Fruit fly (Drosophila melanogaster) whole organism, embryonic: Measurements from ENCODE around the gene CSN6.
A peak's percentile ranks its signal among the peaks of the same experiment; 100 is the strongest.

Experiments used
- Atf6 ChIP-seq: fragments of 200-800 bp; sonication (Bioruptor generic); IDR thresholded peaks from 2 replicates; pipeline ENCODE4 v1.3.6; 2022; ENCODE audit warnings: missing biosample characterization, missing genetic modification characterization
- BEAF-32 ChIP-seq: fragments of 200-800 bp; sonication (Bioruptor generic); optimal IDR thresholded peaks from 3 replicates; lab custom pipeline; 2017; ENCODE audit warnings: missing biosample characterization, missing genetic modification characterization, mild to moderate bottlenecking, moderate library complexity, missing genetic modification reagents
- Blimp-1 ChIP-seq: fragments of 200-800 bp; sonication (Bioruptor generic); optimal IDR thresholded peaks from 3 replicates; lab custom pipeline; 2018; ENCODE audit warnings: missing biosample characterization, missing genetic modification characterization, mild to moderate bottlenecking, moderate library complexity, missing genetic modification reagents
- CG11247 ChIP-seq: fragments of 200-800 bp; sonication (Bioruptor generic); IDR thresholded peaks from 2 replicates; pipeline ENCODE4 v1.3.6; 2022; ENCODE audit warnings: missing biosample characterization, missing genetic modification characterization
- CG12104 ChIP-seq: fragments of 200-800 bp; sonication (Bioruptor generic); optimal IDR thresholded peaks from 3 replicates; lab custom pipeline; 2016; ENCODE audit warnings: missing biosample characterization, missing genetic modification characterization
- CG12659 ChIP-seq: fragments of 200-800 bp; sonication (Bioruptor generic); optimal IDR thresholded peaks from 3 replicates; lab custom pipeline; 2017; ENCODE audit warnings: mild to moderate bottlenecking, missing biosample characterization, missing genetic modification reagents, missing genetic modification characterization
- CG12744 ChIP-seq: fragments of 200-800 bp; sonication (Bioruptor generic); optimal IDR thresholded peaks from 2 replicates; lab custom pipeline; 2016; ENCODE audit warnings: missing biosample characterization, missing genetic modification characterization
- CG14860 ChIP-seq: fragments of 200-800 bp; sonication (Bioruptor generic); IDR thresholded peaks from 3 replicates; pipeline ENCODE4 v1.3.6; 2022; ENCODE audit warnings: missing biosample characterization, missing genetic modification characterization; ENCODE audit not compliant: partially characterized antibody
- CG15269 ChIP-seq: fragments of 200-800 bp; sonication (Bioruptor generic); optimal IDR thresholded peaks from 2 replicates; lab custom pipeline; 2018; ENCODE audit warnings: missing biosample characterization, mild to moderate bottlenecking, missing genetic modification characterization, moderate library complexity
- CG15696 ChIP-seq: fragments of 200-800 bp; sonication (Bioruptor generic); optimal IDR thresholded peaks from 2 replicates; lab custom pipeline; 2019; ENCODE audit warnings: missing biosample characterization, mild to moderate bottlenecking, missing genetic modification characterization, moderate library complexity
- CG1603 ChIP-seq: fragments of 200-800 bp; sonication (Bioruptor generic); optimal IDR thresholded peaks from 2 replicates; lab custom pipeline; 2019; ENCODE audit warnings: missing biosample characterization, mild to moderate bottlenecking, missing genetic modification characterization, moderate library complexity
- CG17361 ChIP-seq: fragments of 200-800 bp; sonication (Bioruptor generic); IDR thresholded peaks from 3 replicates; pipeline ENCODE4 v1.3.6; 2022; ENCODE audit warnings: missing biosample characterization, missing genetic modification characterization
- CG18599 ChIP-seq: fragments of 200-800 bp; sonication (Bioruptor generic); optimal IDR thresholded peaks from 3 replicates; lab custom pipeline; 2017; ENCODE audit warnings: missing biosample characterization, missing genetic modification characterization, mild to moderate bottlenecking, moderate library complexity, missing genetic modification reagents
- CG2875 ChIP-seq: fragments of 200-800 bp; sonication (Bioruptor generic); optimal IDR thresholded peaks from 2 replicates; lab custom pipeline; 2017; ENCODE audit warnings: missing biosample characterization, mild to moderate bottlenecking, missing genetic modification characterization, missing genetic modification reagents
- CG34422 ChIP-seq: fragments of 200-800 bp; sonication (Bioruptor generic); IDR thresholded peaks from 3 replicates; pipeline ENCODE4 v1.3.6; 2022; ENCODE audit warnings: missing biosample characterization, missing genetic modification characterization
- CG6791 ChIP-seq: fragments of 200-800 bp; sonication (Bioruptor generic); IDR thresholded peaks from 3 replicates; pipeline ENCODE4 v1.3.6; 2022; ENCODE audit warnings: missing biosample characterization, missing genetic modification characterization; ENCODE audit not compliant: partially characterized antibody
- CG7839 ChIP-seq: fragments of 200-800 bp; sonication (Bioruptor generic); optimal IDR thresholded peaks from 3 replicates; lab custom pipeline; 2018; ENCODE audit warnings: missing biosample characterization, mild to moderate bottlenecking, missing genetic modification characterization, moderate library complexity
- CG7963 ChIP-seq: fragments of 200-800 bp; sonication (Bioruptor generic); IDR thresholded peaks from 3 replicates; pipeline ENCODE4 v1.3.6; 2022; ENCODE audit warnings: missing biosample characterization, missing genetic modification characterization; ENCODE audit not compliant: partially characterized antibody
- CG9797 ChIP-seq: fragments of 200-800 bp; sonication (Bioruptor generic); optimal IDR thresholded peaks from 3 replicates; lab custom pipeline; 2018; ENCODE audit warnings: missing biosample characterization, mild to moderate bottlenecking, missing genetic modification characterization
- CrebB ChIP-seq: fragments of 200-800 bp; sonication (Bioruptor generic); optimal IDR thresholded peaks from 3 replicates; lab custom pipeline; 2018; ENCODE audit warnings: missing biosample characterization, mild to moderate bottlenecking, missing genetic modification characterization
- E2f2 ChIP-seq: fragments of 200-800 bp; sonication (Bioruptor generic); IDR thresholded peaks from 2 replicates; pipeline ENCODE4 v1.3.6; 2022; ENCODE audit warnings: missing biosample characterization, missing genetic modification characterization
- Elba2 ChIP-seq: fragments of 200-800 bp; sonication (Bioruptor generic); optimal IDR thresholded peaks from 3 replicates; lab custom pipeline; 2016; ENCODE audit warnings: missing biosample characterization, missing genetic modification characterization
- Fer3 ChIP-seq: fragments of 200-800 bp; sonication (Bioruptor generic); optimal IDR thresholded peaks from 2 replicates; lab custom pipeline; 2018; ENCODE audit warnings: missing biosample characterization, mild to moderate bottlenecking, missing genetic modification characterization, moderate library complexity
- Hand ChIP-seq: fragments of 200-800 bp; sonication (Bioruptor generic); optimal IDR thresholded peaks from 2 replicates; lab custom pipeline; 2017; ENCODE audit warnings: mild to moderate bottlenecking, missing biosample characterization, missing genetic modification reagents, missing genetic modification characterization
- Hmr ChIP-seq: fragments of 200-800 bp; sonication (Bioruptor generic); optimal IDR thresholded peaks from 3 replicates; lab custom pipeline; 2017; ENCODE audit warnings: mild to moderate bottlenecking, missing biosample characterization, missing genetic modification reagents, missing genetic modification characterization
- Hsf ChIP-seq: fragments of 200-800 bp; sonication (Bioruptor generic); optimal IDR thresholded peaks from 3 replicates; lab custom pipeline; 2016; ENCODE audit warnings: missing biosample characterization, missing genetic modification characterization
- Mes4 ChIP-seq: fragments of 200-800 bp; sonication (Bioruptor generic); optimal IDR thresholded peaks from 2 replicates; lab custom pipeline; 2016; ENCODE audit warnings: missing biosample characterization, missing genetic modification characterization
- Ptx1 ChIP-seq: fragments of 200-800 bp; sonication (Bioruptor generic); IDR thresholded peaks from 2 replicates; pipeline ENCODE4 v1.3.6; 2022; ENCODE audit warnings: missing biosample characterization, missing genetic modification characterization
- Scr ChIP-seq: fragments of 200-800 bp; sonication (Bioruptor generic); IDR thresholded peaks from 2 replicates; pipeline ENCODE4 v1.3.6; 2022; ENCODE audit warnings: missing biosample characterization, missing genetic modification characterization; ENCODE audit not compliant: partially characterized antibody
- Tbp ChIP-seq: fragments of >200 bp; optimal IDR thresholded peaks from 2 replicates; lab custom pipeline; 2018; ENCODE audit warnings: missing biosample characterization, missing genetic modification characterization
- aop ChIP-seq: fragments of 200-800 bp; sonication (Bioruptor generic); IDR thresholded peaks from 2 replicates; pipeline ENCODE4 v1.3.6; 2022; ENCODE audit warnings: missing biosample characterization, missing genetic modification characterization
- ase ChIP-seq: fragments of 200-800 bp; sonication (Bioruptor generic); IDR thresholded peaks from 3 replicates; pipeline ENCODE4 v1.3.6; 2022; ENCODE audit warnings: missing biosample characterization, missing genetic modification characterization
- cas ChIP-seq: fragments of 200-800 bp; sonication (Bioruptor generic); IDR thresholded peaks from 2 replicates; pipeline ENCODE4 v1.3.6; 2022; ENCODE audit warnings: missing biosample characterization, missing genetic modification characterization
- caup ChIP-seq: fragments of 200-800 bp; sonication (Bioruptor generic); optimal IDR thresholded peaks from 3 replicates; lab custom pipeline; 2017; ENCODE audit warnings: missing biosample characterization, mild to moderate bottlenecking, missing genetic modification characterization, moderate library complexity; ENCODE audit not compliant: severe bottlenecking
- chn ChIP-seq: fragments of 200-800 bp; sonication (Bioruptor generic); optimal IDR thresholded peaks from 2 replicates; lab custom pipeline; 2016; ENCODE audit warnings: missing biosample characterization, missing genetic modification characterization
- ci ChIP-seq: fragments of 200-800 bp; sonication (Bioruptor generic); IDR thresholded peaks from 3 replicates; pipeline ENCODE4 v1.3.6; 2022; ENCODE audit warnings: missing biosample characterization, missing genetic modification characterization
- crc ChIP-seq: fragments of 200-800 bp; sonication (Bioruptor generic); optimal IDR thresholded peaks from 2 replicates; lab custom pipeline; 2016; ENCODE audit warnings: missing biosample characterization, missing genetic modification characterization
- emc ChIP-seq: fragments of 200-800 bp; sonication (Bioruptor generic); optimal IDR thresholded peaks from 2 replicates; lab custom pipeline; 2016; ENCODE audit warnings: missing biosample characterization, missing genetic modification characterization
- gfzf ChIP-seq: fragments of 200-800 bp; sonication (Bioruptor generic); optimal IDR thresholded peaks from 2 replicates; lab custom pipeline; 2016; ENCODE audit warnings: missing biosample characterization, mild to moderate bottlenecking, missing genetic modification characterization, moderate library complexity
- kah ChIP-seq: fragments of 200-800 bp; sonication (Bioruptor generic); optimal IDR thresholded peaks from 2 replicates; lab custom pipeline; 2018; ENCODE audit warnings: missing biosample characterization, mild to moderate bottlenecking, missing genetic modification characterization
- maf-S ChIP-seq: fragments of 200-800 bp; sonication (Bioruptor generic); optimal IDR thresholded peaks from 2 replicates; lab custom pipeline; 2016; ENCODE audit warnings: missing biosample characterization, missing genetic modification characterization
- mirr ChIP-seq: fragments of 200-800 bp; sonication (Bioruptor generic); optimal IDR thresholded peaks from 3 replicates; lab custom pipeline; 2018; ENCODE audit warnings: missing biosample characterization, mild to moderate bottlenecking, missing genetic modification characterization
- mld ChIP-seq: fragments of 200-800 bp; sonication (Bioruptor generic); IDR thresholded peaks from 3 replicates; pipeline ENCODE4 v1.3.6; 2022; ENCODE audit warnings: missing biosample characterization, missing genetic modification characterization; ENCODE audit not compliant: partially characterized antibody
- pan ChIP-seq, 4 experiments: fragments of >200 bp in 3 of 4; fragments of 200-800 bp in 1 of 4; sonication (Bioruptor generic) in 1 of 4; optimal IDR thresholded peaks in 3 of 4; IDR thresholded peaks in 1 of 4; 2 replicates each; pipeline versions ENCODE4 v1.3.6 to Lab custom; 2017 to 2022; ENCODE audit warnings: missing biosample characterization in 2 of 4, missing genetic modification characterization in 2 of 4, mixed read lengths in 1 of 4
- pum ChIP-seq: fragments of 200-800 bp; sonication (Bioruptor generic); optimal IDR thresholded peaks from 2 replicates; lab custom pipeline; 2016; ENCODE audit warnings: missing biosample characterization, missing genetic modification characterization
- sc ChIP-seq, 3 experiments: fragments of >200 bp in 2 of 3; fragments of 200-800 bp in 1 of 3; sonication (Bioruptor generic) in 1 of 3; optimal IDR thresholded peaks; 2 replicates in 2 of 3; 3 replicates in 1 of 3; lab custom pipeline; 2017; ENCODE audit warnings: mild to moderate bottlenecking in 1 of 3, missing biosample characterization in 1 of 3, missing genetic modification characterization in 1 of 3, missing genetic modification reagents in 1 of 3
- sob ChIP-seq: fragments of 200-800 bp; sonication (Bioruptor generic); IDR thresholded peaks from 2 replicates; pipeline ENCODE4 v1.3.6; 2022; ENCODE audit warnings: missing biosample characterization, missing genetic modification characterization
- tna ChIP-seq: fragments of 200-800 bp; sonication (Bioruptor generic); IDR thresholded peaks from 2 replicates; pipeline ENCODE4 v1.3.6; 2022; ENCODE audit warnings: missing biosample characterization, missing genetic modification characterization; ENCODE audit not compliant: partially characterized antibody

CSN6 gene

dm6 chr3R:22590668-22591275 lies 10.2 kb downstream of the CSN6 start (continued):
- TF ChIP-seq E2f2 (GFP tag; lab: Robert Waterston, UW) (peak; percentile 34; the same call in 1 of the 2 replicates), crc (GFP tag; lab: Kevin White, UChicago) (no peak), kah (GFP tag; lab: Kevin White, UChicago) (no peak), tna (GFP tag; lab: Robert Waterston, UW) (no peak), CG15269 (tag; lab: Kevin White, UChicago) (peak; percentile 34), Ptx1 (GFP tag; lab: Robert Waterston, UW) (no peak; the same call in 1 of the 2 replicates), CG11247 (GFP tag; lab: Robert Waterston, UW) (no peak), Atf6 (GFP tag; lab: Robert Waterston, UW) (no peak), CG12659 (peak; percentile 60), Blimp-1 (peak; percentile 75), CG12744 (GFP tag; lab: Kevin White, UChicago) (no peak), aop (GFP tag; lab: Robert Waterston, UW) (no peak), CG34422 (GFP tag; lab: Robert Waterston, UW) (no peak), ase (GFP tag; lab: Robert Waterston, UW) (no peak), CG2875 (GFP tag; lab: Kevin White, UChicago) (peak; percentile 59), CG12104 (GFP tag; lab: Kevin White, UChicago) (peak; percentile 61), Scr (GFP tag; lab: Robert Waterston, UW) (no peak), pum (GFP tag; lab: Kevin White, UChicago) (peak; percentile 47), sob (GFP tag; lab: Robert Waterston, UW) (no peak), emc (no peak), CG7839 (peak; percentile 71), Tbp (GFP tag; lab: Kevin White, UChicago) (no peak), maf-S (GFP tag; lab: Kevin White, UChicago) (peak; percentile 1), ci (0 out of 3 replicates have a peak, but pooled peaks have one; percentile 39), pan (optimal IDR thresholded peaks at IDR 0.05; lab: Kevin White, UChicago) (peak in 1 of 2 experiments; percentile 45), pan (GFP tag; optimal IDR thresholded peaks at IDR 0.05 in 1 of 2, IDR thresholded peaks at IDR 0.05 in 1 of 2) (no peak), chn (peak; percentile 60), gfzf (GFP tag; lab: Kevin White, UChicago) (no peak), Hsf (GFP tag; lab: Kevin White, UChicago) (peak; percentile 45), CG15696 (tag; lab: Kevin White, UChicago) (peak; percentile 64), CrebB (no peak), CG14860 (no peak), caup (peak; percentile 46), Fer3 (tag; lab: Kevin White, UChicago) (no peak), CG9797 (no peak), CG1603 (tag; lab: Kevin White, UChicago) (peak; percentile 36), CG17361 (peak; percentile 88), CG6791 (GFP tag; lab: Robert Waterston, UW) (no peak), cas (GFP tag; lab: Robert Waterston, UW) (no peak), BEAF-32 (no peak), Hand (no peak), sc (optimal IDR thresholded peaks at IDR 0.05; lab: Kevin White, UChicago) (no peak), sc (GFP tag; optimal IDR thresholded peaks at IDR 0.05; lab: Kevin White, UChicago) (peak; percentile 79), CG7963 (GFP tag; lab: Robert Waterston, UW) (no peak), Mes4 (GFP tag; lab: Kevin White, UChicago) (peak; percentile 40), Elba2 (GFP tag; lab: Kevin White, UChicago) (no peak), mirr (GFP tag; lab: Kevin White, UChicago) (no peak), Hmr (GFP tag; lab: Kevin White, UChicago) (peak; percentile 20), mld (GFP tag; lab: Robert Waterston, UW) (no peak), CG18599 (GFP tag; lab: Kevin White, UChicago) (peak; percentile 22)
